Worm (Caenorhabditis elegans): ENCODE results near the gene Y57G11B.3.

Y57G11B.3 gene

ce11 chrIV:14594249-14594648 lies 20.1 kb upstream of the Y57G11B.3 start:
- TF ChIP-seq mes-4 (tag; optimal IDR thresholded peaks at IDR 0.05) (no peak), ceh-79 (tag; optimal IDR thresholded peaks at IDR 0.05) (no peak), ekl-4 (GFP tag; IDR thresholded peaks at IDR 0.05) (no peak), nfyb-1 (GFP tag; IDR thresholded peaks at IDR 0.05) (no peak; the same call in 1 of the 2 replicates), somi-1 (GFP tag; optimal IDR thresholded peaks at IDR 0.05) (peak; percentile 84), attf-5 (GFP tag; optimal IDR thresholded peaks at IDR 0.05) (no peak), ztf-26 (tag; optimal IDR thresholded peaks at IDR 0.05) (peak; percentile 89), hmg-1.2 (GFP tag; IDR thresholded peaks at IDR 0.05) (no peak), F23B12.7 (tag; optimal IDR thresholded peaks at IDR 0.05; ENCODE audit: insufficient read depth) (peak; percentile 54), nfya-1 (tag; optimal IDR thresholded peaks at IDR 0.05; ENCODE audit: borderline replicate concordance, insufficient read depth) (no peak), madf-10 (tag; optimal IDR thresholded peaks at IDR 0.05) (peak; percentile 75), ztf-25 (GFP tag; IDR thresholded peaks at IDR 0.05) (no peak), lin-54 (GFP tag; optimal IDR thresholded peaks at IDR 0.05) (peak; percentile 55), ceh-58 (GFP tag; IDR thresholded peaks at IDR 0.05) (no peak), F39B2.1 (GFP tag; IDR thresholded peaks at IDR 0.05) (no peak), ets-4 (GFP tag; optimal IDR thresholded peaks at IDR 0.05) (peak; percentile 58), let-607 (tag; optimal IDR thresholded peaks at IDR 0.05) (peak in 1 of 2 experiments; percentile 82), madf-8 (GFP tag; conservative IDR thresholded peaks at IDR 0.05) (no peak), pha-4 (tag; optimal IDR thresholded peaks at IDR 0.05) (peak; percentile 45), fkh-3 (tag; optimal IDR thresholded peaks at IDR 0.05) (no peak), lin-35 (GFP tag; optimal IDR thresholded peaks at IDR 0.05) (no peak), unc-62 (GFP tag; optimal IDR thresholded peaks at IDR 0.05) (no peak), hlh-26 (GFP tag; conservative IDR thresholded peaks at IDR 0.05) (no peak), cebp-1 (GFP tag; IDR thresholded peaks at IDR 0.05) (peak; percentile 22; the same call in 1 of the 2 replicates), cebp-1 (tag; optimal IDR thresholded peaks at IDR 0.05) (no peak), ama-1 (optimal IDR thresholded peaks at IDR 0.05) (no peak), ama-1 (GFP tag; optimal IDR thresholded peaks at IDR 0.05) (no peak), bed-2 (GFP tag; IDR thresholded peaks at IDR 0.05) (no peak), pbrm-1 (GFP tag; IDR thresholded peaks at IDR 0.05) (0 out of 2 replicates have a peak, but pooled peaks have one; percentile 28), ZK185.1 (tag; optimal IDR thresholded peaks at IDR 0.05; ENCODE audit: poor library complexity, severe bottlenecking) (peak; percentile 75), sea-2 (GFP tag; IDR thresholded peaks at IDR 0.05) (no peak), ztf-22 (GFP tag; optimal IDR thresholded peaks at IDR 0.05) (no peak), egl-44 (GFP tag; IDR thresholded peaks at IDR 0.05) (no peak; the same call in 1 of the 2 replicates), Y53G8AR.9 (GFP tag; conservative IDR thresholded peaks at IDR 0.05) (no peak), C06A6.2 (GFP tag; conservative IDR thresholded peaks at IDR 0.05) (peak; percentile 78; the same call in 1 of the 2 replicates), Y56A3A.18 (GFP tag; IDR thresholded peaks at IDR 0.05) (no peak), chd-7 (tag; optimal IDR thresholded peaks at IDR 0.05) (no peak), lag-1 (GFP tag; IDR thresholded peaks at IDR 0.05) (no peak), Y95B8A.8 (GFP tag; IDR thresholded peaks at IDR 0.05) (0 out of 2 replicates have a peak, but pooled peaks have one; percentile 23), sdz-38 (tag; optimal IDR thresholded peaks at IDR 0.05) (no peak), F10E7.11 (tag; optimal IDR thresholded peaks at IDR 0.05) (no peak), him-1 (tag; optimal IDR thresholded peaks at IDR 0.05) (no peak), F37B4.10 (GFP tag; IDR thresholded peaks at IDR 0.05) (no peak), egrh-3 (GFP tag; IDR thresholded peaks at IDR 0.05) (0 out of 2 replicates have a peak, but pooled peaks have one; percentile 35), hmg-20 (GFP tag; IDR thresholded peaks at IDR 0.05) (no peak), tlf-1 (GFP tag; optimal IDR thresholded peaks at IDR 0.05) (peak; percentile 75), zfh-2 (GFP tag; conservative IDR thresholded peaks at IDR 0.05) (no peak), akir-1 (GFP tag; optimal IDR thresholded peaks at IDR 0.05) (no peak), nhr-90 (tag; optimal IDR thresholded peaks at IDR 0.05) (peak; percentile 82)
